Worm (Caenorhabditis elegans) whole organism, dauer: Measurements from ENCODE around the gene unc-61.

Experiments
- unc-62 ChIP-seq: sonication (generic microtip); optimal IDR thresholded peaks from 2 replicates; lab custom pipeline; 2017; ENCODE audit warnings: missing biosample characterization, missing genetic modification reagents, missing genetic modification characterization

unc-61 gene

ce11 chrV:14723020-14723419 lies 11.0 kb downstream of the unc-61 start, which contains the start of gene R08A2.7:
Gene R08A2.7, plus strand, starts transcription at chrV:14723320.
- no peak for TF ChIP-seq unc-62 (GFP tag; lab: Kevin White, UChicago)

- TF ChIP-seq unc-62 (GFP tag; lab: Kevin White, UChicago): no peak
These were observed 14.5 kb downstream of the unc-61 start, which contains the start of gene R08A2.1 for ce11 chrV:14719491-14719890. Gene R08A2.1, minus strand, starts transcription at chrV:14719591.

- TF ChIP-seq unc-62 (GFP tag; lab: Kevin White, UChicago): no peak
These were observed 17.9 kb downstream of the unc-61 start, which contains the start of gene fbxa-147 for ce11 chrV:14716114-14716513. Gene fbxa-147, plus strand, starts transcription at chrV:14716499.

ce11 chrV:14715608-14716007 lies 18.4 kb downstream of the unc-61 start, which contains the start of gene R08A2.2:
Gene R08A2.2, minus strand, starts transcription at chrV:14715708.
- TF ChIP-seq unc-62 (GFP tag; lab: Kevin White, UChicago): no peak

ce11 chrV:14712316-14712715 lies 21.7 kb downstream of the unc-61 start, which contains the start of gene R08A2.5:
Gene R08A2.5, plus strand, starts transcription at chrV:14712616.
- no peak for TF ChIP-seq unc-62 (GFP tag; lab: Kevin White, UChicago)

ce11 chrV:14711077-14711476 lies 23.0 kb downstream of the unc-61 start, which contains the start of gene ssp-33:
Gene ssp-33, plus strand, starts transcription at chrV:14711377.
- no peak for TF ChIP-seq unc-62 (GFP tag; lab: Kevin White, UChicago)

- no peak for TF ChIP-seq unc-62 (GFP tag; lab: Kevin White, UChicago)
These were observed 26.1 kb downstream of the unc-61 start, which contains the start of gene R08A2.9 for ce11 chrV:14707958-14708357. Gene R08A2.9, plus strand, starts transcription at chrV:14708258.

ce11 chrV:14698666-14699065 lies 35.4 kb downstream of the unc-61 start, which contains the start of gene set-5:
Gene set-5, plus strand, starts transcription at chrV:14698966.
- no peak for TF ChIP-seq unc-62 (GFP tag; lab: Kevin White, UChicago)

- TF ChIP-seq unc-62 (GFP tag; lab: Kevin White, UChicago): no peak
These were observed 36.0 kb downstream of the unc-61 start for ce11 chrV:14698005-14698404.

ce11 chrV:14696604-14697307 lies 37.3 kb downstream of the unc-61 start, which contains the start of gene unc-112:
Gene unc-112, minus strand, starts transcription at chrV:14696654.
- no peak for TF ChIP-seq unc-62 (GFP tag; lab: Kevin White, UChicago)

- TF ChIP-seq unc-62 (GFP tag; lab: Kevin White, UChicago): no peak
These were observed 38.3 kb downstream of the unc-61 start for ce11 chrV:14695713-14696112.

- no peak for TF ChIP-seq unc-62 (GFP tag; lab: Kevin White, UChicago)
These were observed 44.8 kb downstream of the unc-61 start, which contains the start of gene gasr-8 for ce11 chrV:14689060-14689750. Gene gasr-8, plus strand, starts transcription at chrV:14689110.

ce11 chrV:14688097-14688912 lies 45.7 kb downstream of the unc-61 start, which contains the start of gene C47E8.11:
Gene C47E8.11, plus strand, starts transcription at chrV:14688616.
- TF ChIP-seq unc-62 (GFP tag; lab: Kevin White, UChicago): no peak

ce11 chrV:14687106-14687964 lies 46.7 kb downstream of the unc-61 start:
- TF ChIP-seq unc-62 (GFP tag; lab: Kevin White, UChicago): no peak
